Fruit fly (Drosophila melanogaster): ENCODE data around the gene CG7910.
A peak's percentile ranks its signal among the peaks of the same experiment; 100 is the strongest.

Gene CG7910

dm6 chr3R:8119457-8120337, 32.6 kb downstream of the CG7910 start (continued):
- TF ChIP-seq CG15696 (tag; optimal IDR thresholded peaks at IDR 0.05) (peak; percentile 22), CG32767 (GFP tag; IDR thresholded peaks at IDR 0.05) (peak; percentile 25; the same call in 1 of the 2 replicates), NC2α (GFP tag; optimal IDR thresholded peaks at IDR 0.05) (no peak), CG13775 (GFP tag; optimal IDR thresholded peaks at IDR 0.05) (peak; percentile 34), Atf-2 (GFP tag; optimal IDR thresholded peaks at IDR 0.05) (no peak), Ets97D (GFP tag; optimal IDR thresholded peaks at IDR 0.05) (no peak), CG6683 (GFP tag; optimal IDR thresholded peaks at IDR 0.05) (peak; percentile 49), CG9876 (GFP tag; optimal IDR thresholded peaks at IDR 0.05) (no peak), CG5953 (GFP tag; IDR thresholded peaks at IDR 0.05) (no peak), E2f2 (GFP tag; IDR thresholded peaks at IDR 0.05) (peak; percentile 45), Ptx1 (GFP tag; IDR thresholded peaks at IDR 0.05) (peak; percentile 86), CG6791 (GFP tag; IDR thresholded peaks at IDR 0.05; ENCODE audit: partially characterized antibody) (no peak), fd3F (GFP tag; optimal IDR thresholded peaks at IDR 0.05) (peak; percentile 75), CG43689 (GFP tag; IDR thresholded peaks at IDR 0.05) (no peak), GATAe (GFP tag; conservative IDR thresholded peaks at IDR 0.05) (peak; percentile 35), HLHmδ (GFP tag; optimal IDR thresholded peaks at IDR 0.05) (peak; percentile 24), Blimp-1 (GFP tag; optimal IDR thresholded peaks at IDR 0.05) (peak; percentile 64), CG11093 (GFP tag; IDR thresholded peaks at IDR 0.05) (peak; percentile 63; the same call in 1 of the 3 replicates), CG13894 (tag; optimal IDR thresholded peaks at IDR 0.05) (peak; percentile 85), gsb (GFP tag; IDR thresholded peaks at IDR 0.05) (no peak), CG14710 (tag; optimal IDR thresholded peaks at IDR 0.05) (peak; percentile 29), TFAM (GFP tag; optimal IDR thresholded peaks at IDR 0.05) (no peak), ftz-f1 (GFP tag; optimal IDR thresholded peaks at IDR 0.05) (peak; percentile 35), CG7271 (tag; optimal IDR thresholded peaks at IDR 0.05) (no peak), Fer2 (tag; optimal IDR thresholded peaks at IDR 0.05) (peak; percentile 41), pb (GFP tag; optimal IDR thresholded peaks at IDR 0.05) (no peak), Adf1 (GFP tag; IDR thresholded peaks at IDR 0.05) (peak; percentile 57; the same call in 1 of the 2 replicates), Hr51 (GFP tag; optimal IDR thresholded peaks at IDR 0.05) (peak in 1 of 2 experiments; percentile 78), ewg (GFP tag; optimal IDR thresholded peaks at IDR 0.05) (no peak), Xrp1 (GFP tag; IDR thresholded peaks at IDR 0.05) (peak; percentile 70), CG33557 (GFP tag; optimal IDR thresholded peaks at IDR 0.05) (no peak), Taf1 (GFP tag; IDR thresholded peaks at IDR 0.05) (peak; percentile 64; the same call in 1 of the 2 replicates), ham (GFP tag; IDR thresholded peaks at IDR 0.05) (no peak), ci (GFP tag; IDR thresholded peaks at IDR 0.05) (no peak; the same call in 1 of the 3 replicates), D19B (GFP tag; optimal IDR thresholded peaks at IDR 0.05) (peak; percentile 52), Myb (GFP tag; optimal IDR thresholded peaks at IDR 0.05) (no peak), CG10462 (GFP tag; optimal IDR thresholded peaks at IDR 0.05) (no peak), CG1647 (GFP tag; optimal IDR thresholded peaks at IDR 0.05) (no peak), CG12236 (GFP tag; optimal IDR thresholded peaks at IDR 0.05) (no peak), Bgb (GFP tag; IDR thresholded peaks at IDR 0.05; ENCODE audit: partially characterized antibody) (peak; percentile 39; the same call in 1 of the 2 replicates), scrt (GFP tag; optimal IDR thresholded peaks at IDR 0.05) (peak; percentile 56), Lpt (GFP tag; optimal IDR thresholded peaks at IDR 0.05) (no peak), CG4424 (GFP tag; optimal IDR thresholded peaks at IDR 0.05) (peak; percentile 51), unc-4 (GFP tag; IDR thresholded peaks at IDR 0.05; ENCODE audit: partially characterized antibody) (peak; percentile 41; the same call in 1 of the 2 replicates), CG31224 (GFP tag; IDR thresholded peaks at IDR 0.05) (peak; percentile 63), CG4360 (GFP tag; IDR thresholded peaks at IDR 0.05) (peak; percentile 88), CG13123 (GFP tag; optimal IDR thresholded peaks at IDR 0.05) (no peak), crol (GFP tag; IDR thresholded peaks at IDR 0.05) (no peak), Nf-YA (GFP tag; IDR thresholded peaks at IDR 0.05) (no peak)
